Worm (Caenorhabditis elegans): ENCODE results near the gene W04E12.5.

DNA sequence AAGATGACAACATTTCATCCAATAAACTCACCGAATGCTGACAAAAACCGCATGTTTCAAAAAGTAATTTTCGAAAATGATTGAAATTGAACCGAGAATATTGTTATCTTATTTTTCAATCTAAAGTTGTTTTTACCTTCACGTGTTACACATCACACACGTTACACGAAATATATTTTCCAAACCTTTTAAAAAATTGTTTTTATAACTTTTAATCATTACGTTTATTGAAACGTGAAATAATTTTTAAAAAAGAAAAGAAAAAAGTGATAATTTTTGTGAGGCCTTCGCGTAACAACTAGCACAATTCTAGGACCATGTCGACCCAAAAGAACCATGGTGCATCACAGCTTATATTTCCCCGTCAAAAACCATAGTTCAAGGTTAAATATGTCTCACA, 49.0 kb downstream of the W04E12.5 start, which contains the start of gene M162.7:
- TF ChIP-seq ceh-39 (tag; optimal IDR thresholded peaks at IDR 0.05), result no peak
- TF ChIP-seq nhr-76 (tag; optimal IDR thresholded peaks at IDR 0.05), result no peak
- no peak for TF ChIP-seq drap-1 (GFP tag; optimal IDR thresholded peaks at IDR 0.05)
- TF ChIP-seq snpc-4 (tag; optimal IDR thresholded peaks at IDR 0.05), result no peak
- TF ChIP-seq elt-3 (tag; optimal IDR thresholded peaks at IDR 0.05), result no peak
- TF ChIP-seq ztf-11 (tag; optimal IDR thresholded peaks at IDR 0.05), result no peak
- no peak for TF ChIP-seq unc-62 (GFP tag; optimal IDR thresholded peaks at IDR 0.05)
- TF ChIP-seq sem-2 (GFP tag; optimal IDR thresholded peaks at IDR 0.05), result no peak
- TF ChIP-seq pha-4 (tag; optimal IDR thresholded peaks at IDR 0.05), result no peak
- TF ChIP-seq nhr-237 (tag; optimal IDR thresholded peaks at IDR 0.05), result no peak
